Fruit fly (Drosophila melanogaster) whole organism, embryonic: ENCODE data around the gene CG43815.

ENCODE experiments used
- Antp ChIP-seq: fragments of 200-800 bp; sonication (Bioruptor generic); optimal IDR thresholded peaks from 3 replicates; lab custom pipeline; 2016; ENCODE audit warnings: missing biosample characterization, missing genetic modification characterization
- C15 ChIP-seq: fragments of 200-800 bp; sonication (Bioruptor generic); IDR thresholded peaks from 3 replicates; pipeline ENCODE4 v1.3.6; 2022; ENCODE audit warnings: missing biosample characterization, missing genetic modification characterization
- CG10274 ChIP-seq: fragments of 200-800 bp; sonication (Bioruptor generic); optimal IDR thresholded peaks from 3 replicates; lab custom pipeline; 2017; ENCODE audit warnings: missing biosample characterization, mild to moderate bottlenecking, missing genetic modification characterization
- CG10979 ChIP-seq: fragments of 200-800 bp; sonication (Bioruptor generic); optimal IDR thresholded peaks from 2 replicates; lab custom pipeline; 2018; ENCODE audit warnings: missing biosample characterization, mild to moderate bottlenecking, missing genetic modification characterization, moderate library complexity
- CG11093 ChIP-seq: fragments of 200-800 bp; sonication (Bioruptor generic); IDR thresholded peaks from 3 replicates; pipeline ENCODE4 v1.3.6; 2022; ENCODE audit warnings: missing biosample characterization, missing genetic modification characterization
- CG12155 ChIP-seq: fragments of 200-800 bp; sonication (Bioruptor generic); optimal IDR thresholded peaks from 3 replicates; lab custom pipeline; 2016; ENCODE audit warnings: missing biosample characterization, missing genetic modification characterization
- CG12391 ChIP-seq: fragments of 200-800 bp; sonication (Bioruptor generic); optimal IDR thresholded peaks from 3 replicates; lab custom pipeline; 2018; ENCODE audit warnings: missing biosample characterization, mild to moderate bottlenecking, missing genetic modification characterization, moderate library complexity
- CG12942 ChIP-seq: fragments of 200-800 bp; sonication (Bioruptor generic); optimal IDR thresholded peaks from 3 replicates; lab custom pipeline; 2016; ENCODE audit warnings: missing biosample characterization, missing genetic modification characterization
- CG1603 ChIP-seq: fragments of 200-800 bp; sonication (Bioruptor generic); optimal IDR thresholded peaks from 2 replicates; lab custom pipeline; 2019; ENCODE audit warnings: missing biosample characterization, mild to moderate bottlenecking, missing genetic modification characterization, moderate library complexity
- CG16813 ChIP-seq: fragments of 200-800 bp; sonication (Bioruptor generic); IDR thresholded peaks from 3 replicates; pipeline ENCODE4 v1.3.6; 2022; ENCODE audit warnings: missing biosample characterization, missing genetic modification characterization; ENCODE audit not compliant: partially characterized antibody
- CG18011 ChIP-seq: fragments of 200-800 bp; sonication (Bioruptor generic); optimal IDR thresholded peaks from 2 replicates; lab custom pipeline; 2017; ENCODE audit warnings: missing biosample characterization, missing genetic modification characterization, mild to moderate bottlenecking, moderate library complexity, missing genotype
- CG30020 ChIP-seq: fragments of 200-800 bp; optimal IDR thresholded peaks from 2 replicates; lab custom pipeline; 2019; ENCODE audit warnings: missing biosample characterization, mild to moderate bottlenecking, missing genetic modification characterization, moderate library complexity
- CG7271 ChIP-seq: fragments of 200-800 bp; sonication (Bioruptor generic); optimal IDR thresholded peaks from 2 replicates; lab custom pipeline; 2018; ENCODE audit warnings: missing biosample characterization, mild to moderate bottlenecking, missing genetic modification characterization, moderate library complexity
- CG8765 ChIP-seq: fragments of 200-800 bp; sonication (Bioruptor generic); IDR thresholded peaks from 2 replicates; pipeline ENCODE4 v1.3.6; 2022; ENCODE audit warnings: missing biosample characterization, missing genetic modification characterization
- CG9437 ChIP-seq: fragments of 200-800 bp; sonication (Bioruptor generic); optimal IDR thresholded peaks from 2 replicates; lab custom pipeline; 2018; ENCODE audit warnings: missing biosample characterization, mild to moderate bottlenecking, missing genetic modification characterization
- CG9609 ChIP-seq: fragments of 200-800 bp; sonication (Bioruptor generic); optimal IDR thresholded peaks from 3 replicates; lab custom pipeline; 2016; ENCODE audit warnings: missing biosample characterization, missing genetic modification characterization
- CG9797 ChIP-seq: fragments of 200-800 bp; sonication (Bioruptor generic); optimal IDR thresholded peaks from 3 replicates; lab custom pipeline; 2018; ENCODE audit warnings: missing biosample characterization, mild to moderate bottlenecking, missing genetic modification characterization
- CkIIα-i1 ChIP-seq: fragments of 200-800 bp; sonication (Bioruptor generic); IDR thresholded peaks from 2 replicates; pipeline ENCODE4 v1.3.6; 2022; ENCODE audit warnings: missing biosample characterization, missing genetic modification characterization
- Dip2 ChIP-seq: fragments of 200-800 bp; sonication (Bioruptor generic); IDR thresholded peaks from 2 replicates; pipeline ENCODE4 v1.3.6; 2022; ENCODE audit warnings: missing biosample characterization, missing genetic modification characterization
- Elba2 ChIP-seq: fragments of 200-800 bp; sonication (Bioruptor generic); optimal IDR thresholded peaks from 3 replicates; lab custom pipeline; 2016; ENCODE audit warnings: missing biosample characterization, missing genetic modification characterization
- Hmx ChIP-seq: fragments of 200-800 bp; sonication (Bioruptor generic); optimal IDR thresholded peaks from 2 replicates; lab custom pipeline; 2016; ENCODE audit warnings: missing biosample characterization, missing genetic modification characterization
- Kr ChIP-seq: fragments of 200-800 bp; sonication (Bioruptor generic); optimal IDR thresholded peaks from 2 replicates; lab custom pipeline; 2017; ENCODE audit warnings: missing biosample characterization, mild to moderate bottlenecking, missing genetic modification characterization
- Lim3 ChIP-seq: fragments of 200-800 bp; sonication (Bioruptor generic); IDR thresholded peaks from 2 replicates; pipeline ENCODE4 v1.3.6; 2022; ENCODE audit warnings: missing biosample characterization, missing genetic modification characterization
- MBD-R2 ChIP-seq: fragments of 200-800 bp; sonication (Bioruptor generic); IDR thresholded peaks from 2 replicates; pipeline ENCODE4 v1.3.6; 2022; ENCODE audit warnings: missing biosample characterization, missing genetic modification characterization
- MTF-1 ChIP-seq: fragments of 200-800 bp; sonication (Bioruptor generic); optimal IDR thresholded peaks from 2 replicates; lab custom pipeline; 2018; ENCODE audit warnings: missing biosample characterization, mild to moderate bottlenecking, missing genetic modification characterization, borderline replicate concordance
- NC2α ChIP-seq: fragments of 200-800 bp; sonication (Bioruptor generic); optimal IDR thresholded peaks from 2 replicates; lab custom pipeline; 2016; ENCODE audit warnings: missing biosample characterization, missing genetic modification characterization
- NK7.1 ChIP-seq: fragments of 200-800 bp; sonication (Bioruptor generic); optimal IDR thresholded peaks from 3 replicates; lab custom pipeline; 2016; ENCODE audit warnings: missing biosample characterization, missing genetic modification characterization
- Oaz ChIP-seq: fragments of 200-800 bp; sonication (Bioruptor generic); IDR thresholded peaks from 2 replicates; pipeline ENCODE4 v1.3.6; 2022; ENCODE audit warnings: missing biosample characterization, missing genetic modification characterization
- Pdp1 ChIP-seq, 2 experiments: fragments of 200-800 bp; sonication (Bioruptor generic); optimal IDR thresholded peaks; 3 replicates each; lab custom pipeline; 2016; ENCODE audit warnings: missing biosample characterization in 2 of 2, missing genetic modification characterization in 2 of 2, mild to moderate bottlenecking in 1 of 2, moderate library complexity in 1 of 2
- Stat92E ChIP-seq, 3 experiments: fragments of >200 bp in 2 of 3; fragments of 200-800 bp in 1 of 3; sonication (Bioruptor generic) in 1 of 3; optimal IDR thresholded peaks; 2 replicates each; lab custom pipeline; 2017 to 2019; ENCODE audit warnings: missing biosample characterization in 3 of 3, missing genetic modification characterization in 3 of 3, mild to moderate bottlenecking in 1 of 3, moderate library complexity in 1 of 3
- TFAM ChIP-seq: fragments of 200-800 bp; sonication (Bioruptor generic); optimal IDR thresholded peaks from 2 replicates; lab custom pipeline; 2017; ENCODE audit warnings: missing biosample characterization, missing genetic modification characterization, inconsistent platforms
- ac ChIP-seq: fragments of 200-800 bp; sonication (Bioruptor generic); optimal IDR thresholded peaks from 3 replicates; lab custom pipeline; 2017; ENCODE audit warnings: missing biosample characterization, mild to moderate bottlenecking, missing genetic modification characterization
- aop ChIP-seq: fragments of 200-800 bp; sonication (Bioruptor generic); IDR thresholded peaks from 2 replicates; pipeline ENCODE4 v1.3.6; 2022; ENCODE audit warnings: missing biosample characterization, missing genetic modification characterization
- ase ChIP-seq: fragments of 200-800 bp; sonication (Bioruptor generic); IDR thresholded peaks from 3 replicates; pipeline ENCODE4 v1.3.6; 2022; ENCODE audit warnings: missing biosample characterization, missing genetic modification characterization
- bcd ChIP-seq: fragments of 200-800 bp; sonication (Bioruptor generic); optimal IDR thresholded peaks from 2 replicates; lab custom pipeline; 2017; ENCODE audit warnings: missing biosample characterization, mild to moderate bottlenecking, missing genetic modification characterization
- bigmax ChIP-seq: fragments of 200-800 bp; sonication (Bioruptor generic); optimal IDR thresholded peaks from 2 replicates; lab custom pipeline; 2018; ENCODE audit warnings: missing biosample characterization, mild to moderate bottlenecking, missing genetic modification characterization
- cad ChIP-seq: fragments of >200 bp; optimal IDR thresholded peaks from 2 replicates; lab custom pipeline; 2017; ENCODE audit warnings: missing biosample characterization, missing genetic modification characterization
- chn ChIP-seq: fragments of 200-800 bp; sonication (Bioruptor generic); optimal IDR thresholded peaks from 2 replicates; lab custom pipeline; 2016; ENCODE audit warnings: missing biosample characterization, missing genetic modification characterization
- da ChIP-seq: fragments of 200-800 bp; sonication (Bioruptor generic); optimal IDR thresholded peaks from 2 replicates; lab custom pipeline; 2016; ENCODE audit warnings: missing biosample characterization, missing genetic modification characterization
- dan ChIP-seq: fragments of 200-800 bp; sonication (Bioruptor generic); IDR thresholded peaks from 2 replicates; pipeline ENCODE4 v1.3.6; 2022; ENCODE audit warnings: missing biosample characterization, missing genetic modification characterization
- dmrt11E ChIP-seq: fragments of 200-800 bp; sonication (Bioruptor generic); optimal IDR thresholded peaks from 3 replicates; lab custom pipeline; 2018; ENCODE audit warnings: missing biosample characterization, mild to moderate bottlenecking, missing genetic modification characterization, moderate library complexity
- ham ChIP-seq: fragments of 200-800 bp; sonication (Bioruptor generic); IDR thresholded peaks from 2 replicates; pipeline ENCODE4 v1.3.6; 2022; ENCODE audit warnings: missing biosample characterization, missing genetic modification characterization
- ind ChIP-seq: fragments of 200-800 bp; sonication (Bioruptor generic); optimal IDR thresholded peaks from 3 replicates; lab custom pipeline; 2016; ENCODE audit warnings: missing biosample characterization, missing genetic modification characterization
- jumu ChIP-seq: fragments of 200-800 bp; sonication (Bioruptor generic); optimal IDR thresholded peaks from 3 replicates; lab custom pipeline; 2016; ENCODE audit warnings: missing biosample characterization, missing genetic modification characterization
- otp ChIP-seq: fragments of 200-800 bp; sonication (Bioruptor generic); IDR thresholded peaks from 3 replicates; pipeline ENCODE4, ENCODE4 v1.3.6; 2022; ENCODE audit warnings: missing biosample characterization, missing genetic modification characterization
- phol ChIP-seq: fragments of 200-800 bp; sonication (Bioruptor generic); optimal IDR thresholded peaks from 3 replicates; lab custom pipeline; 2018; ENCODE audit warnings: missing biosample characterization, mild to moderate bottlenecking, missing genetic modification characterization, moderate library complexity
- sens-2 ChIP-seq: fragments of 200-800 bp; sonication (Bioruptor generic); IDR thresholded peaks from 2 replicates; pipeline ENCODE4 v1.3.6; 2022; ENCODE audit warnings: missing biosample characterization, missing genetic modification characterization
- sima ChIP-seq: fragments of 200-800 bp; sonication (Bioruptor generic); optimal IDR thresholded peaks from 2 replicates; lab custom pipeline; 2016; ENCODE audit warnings: missing biosample characterization, missing genetic modification characterization
- sob ChIP-seq: fragments of 200-800 bp; sonication (Bioruptor generic); IDR thresholded peaks from 2 replicates; pipeline ENCODE4 v1.3.6; 2022; ENCODE audit warnings: missing biosample characterization, missing genetic modification characterization
- tgo ChIP-seq: fragments of 200-800 bp; sonication (Bioruptor generic); IDR thresholded peaks from 3 replicates; pipeline ENCODE4 v1.3.6; 2022; ENCODE audit warnings: missing biosample characterization, missing genetic modification characterization
- toy ChIP-seq: fragments of 200-800 bp; sonication (Bioruptor generic); IDR thresholded peaks from 2 replicates; pipeline ENCODE4 v1.3.6; 2022; ENCODE audit warnings: missing biosample characterization, missing genetic modification characterization
- zf30C ChIP-seq: fragments of 200-800 bp; sonication (Bioruptor generic); optimal IDR thresholded peaks from 3 replicates; lab custom pipeline; 2018; ENCODE audit warnings: missing biosample characterization, mild to moderate bottlenecking, missing genetic modification characterization

Gene CG43815

DNA sequence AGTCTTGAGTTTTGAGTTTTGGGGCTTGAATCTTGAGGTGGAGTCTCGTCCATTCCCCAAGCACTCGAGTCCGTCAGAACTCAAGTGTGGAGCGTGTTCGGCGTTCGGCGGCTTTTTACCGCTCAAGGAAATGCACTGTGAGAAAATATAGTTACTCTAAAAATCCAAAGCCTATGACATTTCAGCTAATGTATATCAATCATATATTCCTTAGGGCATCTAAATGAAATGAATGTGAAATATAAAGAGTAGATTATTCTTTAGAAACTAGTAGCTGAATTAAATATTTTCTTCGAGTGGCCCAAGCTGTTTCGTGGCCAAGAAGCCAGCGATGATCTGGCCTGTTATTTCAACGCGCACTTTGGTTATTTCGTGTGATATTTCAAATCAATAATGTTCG is 11.3 kb downstream of the CG43815 start (continued):
- TF ChIP-seq C15 (GFP tag; lab: Robert Waterston, UW) (no peak), CG30020 (no peak), bigmax (GFP tag; lab: Kevin White, UChicago) (no peak), ind (no peak), aop (GFP tag; lab: Robert Waterston, UW) (no peak), jumu (GFP tag; lab: Kevin White, UChicago) (peak; percentile 2), ac (GFP tag; lab: Kevin White, UChicago) (no peak), MBD-R2 (GFP tag; lab: Robert Waterston, UW) (no peak), Stat92E (GFP tag; optimal IDR thresholded peaks at IDR 0.05; lab: Kevin White, UChicago) (no peak), Elba2 (no peak), NC2α (GFP tag; lab: Kevin White, UChicago) (no peak), CG10274 (no peak), Hmx (no peak), NK7.1 (no peak), Pdp1 (GFP tag; optimal IDR thresholded peaks at IDR 0.05; lab: Kevin White, UChicago) (peak; percentile 25 to 35), Kr (GFP tag; lab: Kevin White, UChicago) (no peak), sob (peak; percentile 60; the same call in 1 of the 2 replicates), CG7271 (tag; lab: Kevin White, UChicago) (no peak), bcd (GFP tag; lab: Kevin White, UChicago) (peak; percentile 20), CG1603 (tag; lab: Kevin White, UChicago) (peak; percentile 62), CG10979 (peak; percentile 76), CG8765 (GFP tag; lab: Robert Waterston, UW) (no peak; the same call in 1 of the 2 replicates), Oaz (GFP tag; lab: Robert Waterston, UW) (no peak), CG9797 (GFP tag; lab: Kevin White, UChicago) (no peak), CkIIα-i1 (GFP tag; lab: Robert Waterston, UW) (no peak), otp (no peak), toy (GFP tag; lab: Robert Waterston, UW) (no peak), CG9609 (GFP tag; lab: Kevin White, UChicago) (no peak), CG18011 (GFP tag; lab: Kevin White, UChicago) (no peak), MTF-1 (peak; percentile 25), CG16813 (GFP tag; lab: Robert Waterston, UW) (no peak), chn (GFP tag; lab: Kevin White, UChicago) (peak; percentile 17), dan (GFP tag; lab: Robert Waterston, UW) (no peak), Dip2 (GFP tag; lab: Robert Waterston, UW) (no peak), Antp (GFP tag; lab: Kevin White, UChicago) (peak; percentile 29), CG9437 (GFP tag; lab: Kevin White, UChicago) (no peak), sima (GFP tag; lab: Kevin White, UChicago) (no peak), cad (GFP tag; lab: Kevin White, UChicago) (no peak), tgo (GFP tag; lab: Robert Waterston, UW) (no peak; the same call in 2 of the 3 replicates), da (GFP tag; lab: Kevin White, UChicago) (no peak), Lim3 (GFP tag; lab: Robert Waterston, UW) (no peak), CG12155 (no peak), ham (GFP tag; lab: Robert Waterston, UW) (no peak), TFAM (GFP tag; lab: Kevin White, UChicago) (no peak), ase (no peak), CG11093 (GFP tag; lab: Robert Waterston, UW) (peak; percentile 59; the same call in 1 of the 3 replicates), dmrt11E (tag; lab: Kevin White, UChicago) (peak; percentile 83), phol (tag; lab: Kevin White, UChicago) (peak; percentile 54), CG12942 (no peak), CG12391 (tag; lab: Kevin White, UChicago) (peak; percentile 56), sens-2 (no peak), zf30C (GFP tag; lab: Kevin White, UChicago) (no peak)
